Worm (Caenorhabditis elegans): Measurements from ENCODE around the gene kbp-2.

ce11 chrIII:4906365-4906764, 2.7 kb upstream of the kbp-2 start:
- TF ChIP-seq T22C8.4 (GFP tag; IDR thresholded peaks at IDR 0.05) (no peak), flt-1 (GFP tag; IDR thresholded peaks at IDR 0.05) (no peak), ztf-29 (GFP tag; IDR thresholded peaks at IDR 0.05) (no peak), tab-1 (GFP tag; IDR thresholded peaks at IDR 0.05) (no peak), ref-1 (GFP tag; conservative IDR thresholded peaks at IDR 0.05) (no peak), ztf-23 (GFP tag; IDR thresholded peaks at IDR 0.05) (no peak), klf-2 (GFP tag; conservative IDR thresholded peaks at IDR 0.05) (no peak)
